Fruit fly (Drosophila melanogaster) whole organism, embryonic: ENCODE results near the gene RhoGAPp190.

Source experiments
- Asciz ChIP-seq: fragments of 200-800 bp; sonication (Bioruptor generic); optimal IDR thresholded peaks from 2 replicates; lab custom pipeline; 2017; ENCODE audit warnings: missing biosample characterization, mild to moderate bottlenecking, missing genetic modification characterization, missing genetic modification reagents
- Atf-2 ChIP-seq: fragments of 200-800 bp; sonication (Bioruptor generic); optimal IDR thresholded peaks from 2 replicates; lab custom pipeline; 2016; ENCODE audit warnings: missing biosample characterization, missing genetic modification characterization
- B-H1 ChIP-seq: fragments of 200-800 bp; sonication (Bioruptor generic); IDR thresholded peaks from 3 replicates; pipeline ENCODE4 v1.3.6; 2022; ENCODE audit warnings: missing biosample characterization, missing genetic modification characterization
- B-H2 ChIP-seq: fragments of 200-800 bp; sonication (Bioruptor generic); optimal IDR thresholded peaks from 2 replicates; lab custom pipeline; 2018; ENCODE audit warnings: missing biosample characterization, mild to moderate bottlenecking, missing genetic modification characterization
- Bdp1 ChIP-seq: fragments of 200-800 bp; sonication (Bioruptor generic); optimal IDR thresholded peaks from 3 replicates; lab custom pipeline; 2016; ENCODE audit warnings: missing biosample characterization, missing genetic modification characterization
- CG10979 ChIP-seq: fragments of 200-800 bp; sonication (Bioruptor generic); optimal IDR thresholded peaks from 2 replicates; lab custom pipeline; 2018; ENCODE audit warnings: missing biosample characterization, mild to moderate bottlenecking, missing genetic modification characterization, moderate library complexity
- CG13624 ChIP-seq: fragments of 200-800 bp; sonication (Bioruptor generic); optimal IDR thresholded peaks from 2 replicates; lab custom pipeline; 2016; ENCODE audit warnings: missing biosample characterization, missing genetic modification characterization
- CG14014 ChIP-seq: fragments of 200-800 bp; sonication (Bioruptor generic); IDR thresholded peaks from 2 replicates; pipeline ENCODE4 v1.3.6; 2022; ENCODE audit warnings: missing biosample characterization, missing genetic modification characterization
- CG15269 ChIP-seq: fragments of 200-800 bp; sonication (Bioruptor generic); optimal IDR thresholded peaks from 2 replicates; lab custom pipeline; 2018; ENCODE audit warnings: missing biosample characterization, mild to moderate bottlenecking, missing genetic modification characterization, moderate library complexity
- CG1603 ChIP-seq: fragments of 200-800 bp; sonication (Bioruptor generic); optimal IDR thresholded peaks from 2 replicates; lab custom pipeline; 2019; ENCODE audit warnings: missing biosample characterization, mild to moderate bottlenecking, missing genetic modification characterization, moderate library complexity
- CG16779 ChIP-seq: fragments of 200-800 bp; sonication (Bioruptor generic); IDR thresholded peaks from 2 replicates; pipeline ENCODE4 v1.3.6; 2022; ENCODE audit warnings: missing biosample characterization, missing genetic modification characterization
- CG17385 ChIP-seq: fragments of 200-800 bp; sonication (Bioruptor generic); optimal IDR thresholded peaks from 3 replicates; lab custom pipeline; 2018; ENCODE audit warnings: missing biosample characterization, mild to moderate bottlenecking, missing genetic modification characterization
- CG2120 ChIP-seq: fragments of 200-800 bp; sonication (Bioruptor generic); optimal IDR thresholded peaks from 3 replicates; lab custom pipeline; 2016; ENCODE audit warnings: missing biosample characterization, missing genetic modification characterization
- CG31224 ChIP-seq: fragments of 200-800 bp; sonication (Bioruptor generic); IDR thresholded peaks from 2 replicates; pipeline ENCODE4 v1.3.6; 2022; ENCODE audit warnings: missing biosample characterization, missing genetic modification characterization
- CG31441 ChIP-seq: fragments of 200-800 bp; sonication (Bioruptor generic); IDR thresholded peaks from 2 replicates; pipeline ENCODE4 v1.3.6; 2022; ENCODE audit warnings: missing biosample characterization, missing genetic modification characterization
- CG33213 ChIP-seq: fragments of 200-800 bp; sonication (Bioruptor generic); optimal IDR thresholded peaks from 3 replicates; lab custom pipeline; 2016; ENCODE audit warnings: missing biosample characterization, missing genetic modification characterization
- CG4730 ChIP-seq: fragments of 200-800 bp; sonication (Bioruptor generic); IDR thresholded peaks from 2 replicates; pipeline ENCODE4 v1.3.6; 2022; ENCODE audit warnings: missing biosample characterization, missing genetic modification characterization
- CG5953 ChIP-seq: fragments of 200-800 bp; sonication (Bioruptor generic); IDR thresholded peaks from 2 replicates; pipeline ENCODE4 v1.3.6; 2022; ENCODE audit warnings: missing biosample characterization, missing genetic modification characterization
- CG6175 ChIP-seq: fragments of 200-800 bp; sonication (Bioruptor generic); IDR thresholded peaks from 3 replicates; pipeline ENCODE4 v1.3.6; 2022; ENCODE audit warnings: missing biosample characterization, missing genetic modification characterization
- CG6791 ChIP-seq: fragments of 200-800 bp; sonication (Bioruptor generic); IDR thresholded peaks from 3 replicates; pipeline ENCODE4 v1.3.6; 2022; ENCODE audit warnings: missing biosample characterization, missing genetic modification characterization; ENCODE audit not compliant: partially characterized antibody
- CG6813 ChIP-seq: fragments of 200-800 bp; sonication (Bioruptor generic); optimal IDR thresholded peaks from 2 replicates; lab custom pipeline; 2017; ENCODE audit warnings: missing biosample characterization, missing genetic modification characterization, mild to moderate bottlenecking, moderate library complexity, missing genetic modification reagents
- CG8388 ChIP-seq: fragments of 200-800 bp; sonication (Bioruptor generic); optimal IDR thresholded peaks from 2 replicates; lab custom pipeline; 2019; ENCODE audit warnings: missing biosample characterization, mild to moderate bottlenecking, missing genetic modification characterization, moderate library complexity
- CG8944 ChIP-seq: fragments of 200-800 bp; sonication (Bioruptor generic); optimal IDR thresholded peaks from 3 replicates; lab custom pipeline; 2016; ENCODE audit warnings: missing biosample characterization, missing genetic modification characterization
- CG9609 ChIP-seq: fragments of 200-800 bp; sonication (Bioruptor generic); optimal IDR thresholded peaks from 3 replicates; lab custom pipeline; 2016; ENCODE audit warnings: missing biosample characterization, missing genetic modification characterization
- CG9932 ChIP-seq: fragments of 200-800 bp; sonication (Bioruptor generic); IDR thresholded peaks from 2 replicates; pipeline ENCODE4 v1.3.6; 2022; ENCODE audit warnings: missing biosample characterization, missing genetic modification characterization
- Dip2 ChIP-seq: fragments of 200-800 bp; sonication (Bioruptor generic); IDR thresholded peaks from 2 replicates; pipeline ENCODE4 v1.3.6; 2022; ENCODE audit warnings: missing biosample characterization, missing genetic modification characterization
- E2f2 ChIP-seq: fragments of 200-800 bp; sonication (Bioruptor generic); IDR thresholded peaks from 2 replicates; pipeline ENCODE4 v1.3.6; 2022; ENCODE audit warnings: missing biosample characterization, missing genetic modification characterization
- Ets97D ChIP-seq: fragments of 200-800 bp; sonication (Bioruptor generic); optimal IDR thresholded peaks from 3 replicates; lab custom pipeline; 2016; ENCODE audit warnings: missing biosample characterization, missing genetic modification characterization
- GATAe ChIP-seq: fragments of 200-800 bp; sonication (Bioruptor generic); conservative IDR thresholded peaks from 2 replicates; pipeline ENCODE4 v1.3.6; 2022; ENCODE audit warnings: missing biosample characterization, missing genetic modification characterization
- HLH4C ChIP-seq: fragments of 200-800 bp; sonication (Bioruptor generic); IDR thresholded peaks from 3 replicates; pipeline ENCODE4 v1.3.6; 2022; ENCODE audit warnings: missing biosample characterization, missing genetic modification characterization; ENCODE audit not compliant: partially characterized antibody
- Hand ChIP-seq: fragments of 200-800 bp; sonication (Bioruptor generic); optimal IDR thresholded peaks from 2 replicates; lab custom pipeline; 2017; ENCODE audit warnings: mild to moderate bottlenecking, missing biosample characterization, missing genetic modification reagents, missing genetic modification characterization
- MTF-1 ChIP-seq: fragments of 200-800 bp; sonication (Bioruptor generic); optimal IDR thresholded peaks from 2 replicates; lab custom pipeline; 2018; ENCODE audit warnings: missing biosample characterization, mild to moderate bottlenecking, missing genetic modification characterization, borderline replicate concordance
- Mes4 ChIP-seq: fragments of 200-800 bp; sonication (Bioruptor generic); optimal IDR thresholded peaks from 2 replicates; lab custom pipeline; 2016; ENCODE audit warnings: missing biosample characterization, missing genetic modification characterization
- Oaz ChIP-seq: fragments of 200-800 bp; sonication (Bioruptor generic); IDR thresholded peaks from 2 replicates; pipeline ENCODE4 v1.3.6; 2022; ENCODE audit warnings: missing biosample characterization, missing genetic modification characterization
- Sox100B ChIP-seq: fragments of 200-800 bp; sonication (Bioruptor generic); optimal IDR thresholded peaks from 3 replicates; lab custom pipeline; 2018; ENCODE audit warnings: missing biosample characterization, mild to moderate bottlenecking, missing genetic modification characterization
- Sry-β ChIP-seq: fragments of 200-800 bp; sonication (Bioruptor generic); optimal IDR thresholded peaks from 2 replicates; lab custom pipeline; 2018; ENCODE audit warnings: missing biosample characterization, mild to moderate bottlenecking, missing genetic modification characterization, moderate library complexity
- Taf1 ChIP-seq: fragments of 200-800 bp; sonication (Bioruptor generic); IDR thresholded peaks from 2 replicates; pipeline ENCODE4 v1.3.6; 2022; ENCODE audit warnings: missing biosample characterization, missing genetic modification characterization
- YL-1 ChIP-seq: fragments of 200-800 bp; sonication (Bioruptor generic); optimal IDR thresholded peaks from 3 replicates; lab custom pipeline; 2017; ENCODE audit warnings: missing biosample characterization, mild to moderate bottlenecking, missing genetic modification characterization
- cwo ChIP-seq: fragments of 200-800 bp; sonication (Bioruptor generic); optimal IDR thresholded peaks from 3 replicates; lab custom pipeline; 2017; ENCODE audit warnings: missing biosample characterization, missing genetic modification characterization, mild to moderate bottlenecking, moderate library complexity, missing genetic modification reagents
- dati ChIP-seq: fragments of 200-800 bp; sonication (Bioruptor generic); IDR thresholded peaks from 2 replicates; pipeline ENCODE4 v1.3.6; 2022; ENCODE audit warnings: missing biosample characterization, missing genetic modification characterization
- fd3F ChIP-seq: fragments of 200-800 bp; sonication (Bioruptor generic); optimal IDR thresholded peaks from 2 replicates; lab custom pipeline; 2018; ENCODE audit warnings: missing biosample characterization, mild to moderate bottlenecking, missing genetic modification characterization, moderate library complexity
- fd64A ChIP-seq: fragments of 200-800 bp; sonication (Bioruptor generic); optimal IDR thresholded peaks from 3 replicates; lab custom pipeline; 2018; ENCODE audit warnings: missing biosample characterization, mild to moderate bottlenecking, missing genetic modification characterization
- grn ChIP-seq: fragments of 200-800 bp; sonication (Bioruptor generic); optimal IDR thresholded peaks from 3 replicates; lab custom pipeline; 2017; ENCODE audit warnings: missing biosample characterization, missing genetic modification characterization
- h ChIP-seq: fragments of >200 bp; optimal IDR thresholded peaks from 2 replicates; lab custom pipeline; 2017
- insv ChIP-seq, 2 experiments: fragments of 200-800 bp; sonication (Bioruptor generic); optimal IDR thresholded peaks; 3 replicates each; lab custom pipeline; 2016 to 2018; ENCODE audit warnings: missing biosample characterization in 2 of 2, missing genetic modification characterization in 2 of 2
- kay ChIP-seq: fragments of 200-800 bp; sonication (Bioruptor generic); optimal IDR thresholded peaks from 2 replicates; lab custom pipeline; 2016; ENCODE audit warnings: missing biosample characterization, missing genetic modification characterization
- knrl ChIP-seq: fragments of 200-800 bp; sonication (Bioruptor generic); IDR thresholded peaks from 3 replicates; pipeline ENCODE4 v1.3.6; 2022; ENCODE audit warnings: missing biosample characterization, missing genetic modification characterization; ENCODE audit not compliant: partially characterized antibody
- luna ChIP-seq: fragments of 200-800 bp; sonication (Bioruptor generic); optimal IDR thresholded peaks from 2 replicates; lab custom pipeline; 2016; ENCODE audit warnings: missing biosample characterization, missing genetic modification characterization
- salm ChIP-seq: fragments of 200-800 bp; sonication (Bioruptor generic); optimal IDR thresholded peaks from 2 replicates; lab custom pipeline; 2018; ENCODE audit warnings: missing biosample characterization, mild to moderate bottlenecking, missing genetic modification characterization
- sna ChIP-seq: fragments of 200-800 bp; sonication (Bioruptor generic); IDR thresholded peaks from 2 replicates; pipeline ENCODE4 v1.3.6; 2022; ENCODE audit warnings: missing biosample characterization, missing genetic modification characterization; ENCODE audit not compliant: partially characterized antibody
- tx ChIP-seq: fragments of 200-800 bp; sonication (Bioruptor generic); optimal IDR thresholded peaks from 2 replicates; lab custom pipeline; 2016; ENCODE audit warnings: missing biosample characterization, missing genetic modification characterization
- wor ChIP-seq: fragments of 200-800 bp; sonication (Bioruptor generic); IDR thresholded peaks from 2 replicates; pipeline ENCODE4 v1.3.6; 2022; ENCODE audit warnings: missing biosample characterization, missing genetic modification characterization

RhoGAPp190 gene

DNA sequence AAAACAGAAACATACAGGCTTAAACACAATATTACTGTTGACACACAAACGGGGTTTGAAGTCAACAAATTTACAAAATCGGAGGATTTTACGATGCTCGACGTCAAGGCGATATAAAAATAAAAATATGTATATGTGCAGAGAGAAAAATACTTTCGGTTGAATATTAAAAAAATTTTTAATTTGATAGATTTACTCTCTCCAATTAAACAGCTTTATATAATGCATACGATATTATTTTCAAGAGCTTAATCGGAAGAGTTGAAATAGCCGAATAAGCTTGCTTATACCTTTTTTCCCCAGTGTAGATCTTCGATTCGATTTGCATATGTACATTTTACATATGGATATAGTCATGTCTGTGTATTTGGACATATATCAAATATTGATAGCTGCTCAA, 44.3 kb upstream of the RhoGAPp190 start:
- peak; percentile 0 for TF ChIP-seq Sox100B (GFP tag; lab: Kevin White, UChicago)
- TF ChIP-seq CG4730 (GFP tag; lab: Robert Waterston, UW), result peak; percentile 40; the same call in 1 of the 2 replicates
- no peak for TF ChIP-seq YL-1
- TF ChIP-seq MTF-1, result no peak
- no peak for TF ChIP-seq HLH4C (GFP tag; lab: Robert Waterston, UW)
- peak; percentile 36 for TF ChIP-seq salm (tag; lab: Kevin White, UChicago)
- no peak for TF ChIP-seq GATAe
- no peak for TF ChIP-seq Hand (GFP tag; lab: Kevin White, UChicago)
- no peak for TF ChIP-seq Taf1 (GFP tag; lab: Robert Waterston, UW)
- TF ChIP-seq CG2120 (GFP tag; lab: Kevin White, UChicago), result peak; percentile 85
- peak; percentile 73 for TF ChIP-seq CG14014 (GFP tag; lab: Robert Waterston, UW)
- no peak for TF ChIP-seq CG6791 (GFP tag; lab: Robert Waterston, UW)
- peak; percentile 0 for TF ChIP-seq kay
- TF ChIP-seq CG16779 (GFP tag; lab: Robert Waterston, UW), result 0 out of 2 replicates have a peak, but pooled peaks have one; percentile 18
- TF ChIP-seq cwo (GFP tag; lab: Kevin White, UChicago), result peak; percentile 18
- no peak for TF ChIP-seq CG1603 (tag; lab: Kevin White, UChicago)
- TF ChIP-seq tx (GFP tag; lab: Kevin White, UChicago), result no peak
- TF ChIP-seq Dip2, result no peak
- TF ChIP-seq sna (GFP tag; lab: Robert Waterston, UW), result no peak
- TF ChIP-seq Oaz (GFP tag; lab: Robert Waterston, UW), result peak; percentile 37; the same call in 1 of the 2 replicates
- no peak for TF ChIP-seq Mes4 (GFP tag; lab: Kevin White, UChicago)
- peak; percentile 60 for TF ChIP-seq fd3F (GFP tag; lab: Kevin White, UChicago)
- TF ChIP-seq CG8944, result no peak
- TF ChIP-seq B-H2 (GFP tag; lab: Kevin White, UChicago), result no peak
- no peak for TF ChIP-seq dati (GFP tag; lab: Robert Waterston, UW)
- TF ChIP-seq Asciz (GFP tag; lab: Kevin White, UChicago), result no peak
- TF ChIP-seq CG17385 (GFP tag; lab: Kevin White, UChicago), result peak; percentile 62
- TF ChIP-seq Sry-β (GFP tag; lab: Kevin White, UChicago), result no peak
- peak; percentile 41 for TF ChIP-seq E2f2 (GFP tag; lab: Robert Waterston, UW)
- TF ChIP-seq wor, result no peak
- no peak for TF ChIP-seq CG10979 (tag; lab: Kevin White, UChicago)
- no peak for TF ChIP-seq CG33213 (GFP tag; lab: Kevin White, UChicago)
- TF ChIP-seq grn, result no peak
- peak; percentile 15 for TF ChIP-seq CG9609
- TF ChIP-seq CG8388 (GFP tag; lab: Kevin White, UChicago), result peak; percentile 9
- peak; percentile 84 for TF ChIP-seq CG15269
- TF ChIP-seq Atf-2 (GFP tag; lab: Kevin White, UChicago), result no peak
- TF ChIP-seq CG31224 (GFP tag; lab: Robert Waterston, UW), result 0 out of 2 replicates have a peak, but pooled peaks have one; percentile 24
- no peak for TF ChIP-seq luna (GFP tag; lab: Kevin White, UChicago)
- peak; percentile 50; the same call in 1 of the 2 replicates for TF ChIP-seq CG31441
- TF ChIP-seq h (lab: Kevin White, UChicago), result no peak
- no peak for TF ChIP-seq Ets97D (GFP tag; lab: Kevin White, UChicago)
- TF ChIP-seq CG6813 (GFP tag; lab: Kevin White, UChicago), result peak; percentile 35
- TF ChIP-seq insv (GFP tag; optimal IDR thresholded peaks at IDR 0.05; lab: Kevin White, UChicago), result no peak
- TF ChIP-seq CG9932 (GFP tag; lab: Robert Waterston, UW), result peak; percentile 84
- no peak for TF ChIP-seq CG6175
- TF ChIP-seq CG13624 (GFP tag; lab: Kevin White, UChicago), result peak; percentile 42
- no peak for TF ChIP-seq CG5953 (GFP tag; lab: Robert Waterston, UW)
- TF ChIP-seq knrl (GFP tag; lab: Robert Waterston, UW), result no peak
- TF ChIP-seq Bdp1 (GFP tag; lab: Kevin White, UChicago), result no peak
- no peak; the same call in 2 of the 3 replicates for TF ChIP-seq B-H1
- TF ChIP-seq fd64A (GFP tag; lab: Kevin White, UChicago), result no peak
